Fruit fly (Drosophila melanogaster) whole organism, embryonic: ENCODE results near the gene Desat2.
A peak's percentile ranks its signal among the peaks of the same experiment; 100 is the strongest.

ENCODE experiments used
- Abd-B ChIP-seq: fragments of 200-800 bp; sonication (Bioruptor generic); optimal IDR thresholded peaks from 2 replicates; lab custom pipeline; 2018; ENCODE audit warnings: missing biosample characterization, mild to moderate bottlenecking, missing genetic modification characterization, moderate library complexity
- Adf1 ChIP-seq: fragments of 200-800 bp; sonication (Bioruptor generic); IDR thresholded peaks from 2 replicates; pipeline ENCODE4 v1.3.6; 2022; ENCODE audit warnings: missing biosample characterization, missing genetic modification characterization
- Bgb ChIP-seq: fragments of 200-800 bp; sonication (Bioruptor generic); IDR thresholded peaks from 2 replicates; pipeline ENCODE4 v1.3.6; 2022; ENCODE audit warnings: missing biosample characterization, missing genetic modification characterization; ENCODE audit not compliant: partially characterized antibody
- CG10147 ChIP-seq: fragments of 200-800 bp; sonication (Bioruptor generic); optimal IDR thresholded peaks from 2 replicates; lab custom pipeline; 2019; ENCODE audit warnings: missing biosample characterization, mild to moderate bottlenecking, missing genetic modification characterization, moderate library complexity
- CG12299 ChIP-seq: fragments of 200-800 bp; sonication (Bioruptor generic); optimal IDR thresholded peaks from 2 replicates; lab custom pipeline; 2018; ENCODE audit warnings: missing biosample characterization, mild to moderate bottlenecking, missing genetic modification characterization
- CG13287 ChIP-seq: fragments of 200-800 bp; sonication (Bioruptor generic); IDR thresholded peaks from 2 replicates; pipeline ENCODE4 v1.3.6; 2022; ENCODE audit warnings: missing biosample characterization, missing genetic modification characterization; ENCODE audit not compliant: partially characterized antibody
- CG16813 ChIP-seq: fragments of 200-800 bp; sonication (Bioruptor generic); IDR thresholded peaks from 3 replicates; pipeline ENCODE4 v1.3.6; 2022; ENCODE audit warnings: missing biosample characterization, missing genetic modification characterization; ENCODE audit not compliant: partially characterized antibody
- CG16815 ChIP-seq: fragments of 200-800 bp; sonication (Bioruptor generic); optimal IDR thresholded peaks from 3 replicates; lab custom pipeline; 2017; ENCODE audit warnings: missing biosample characterization, mild to moderate bottlenecking, missing genetic modification characterization
- CG2712 ChIP-seq: fragments of 200-800 bp; optimal IDR thresholded peaks from 3 replicates; lab custom pipeline; 2019; ENCODE audit warnings: missing biosample characterization, mild to moderate bottlenecking, missing genetic modification characterization, moderate library complexity
- CG3065 ChIP-seq: fragments of 200-800 bp; sonication (Bioruptor generic); optimal IDR thresholded peaks from 2 replicates; lab custom pipeline; 2016; ENCODE audit warnings: missing biosample characterization, missing genetic modification characterization
- CG34422 ChIP-seq: fragments of 200-800 bp; sonication (Bioruptor generic); IDR thresholded peaks from 3 replicates; pipeline ENCODE4 v1.3.6; 2022; ENCODE audit warnings: missing biosample characterization, missing genetic modification characterization
- CG4820 ChIP-seq: fragments of 200-800 bp; sonication (Bioruptor generic); optimal IDR thresholded peaks from 3 replicates; lab custom pipeline; 2016; ENCODE audit warnings: missing biosample characterization, missing genetic modification characterization
- CG6175 ChIP-seq: fragments of 200-800 bp; sonication (Bioruptor generic); IDR thresholded peaks from 3 replicates; pipeline ENCODE4 v1.3.6; 2022; ENCODE audit warnings: missing biosample characterization, missing genetic modification characterization
- CG9797 ChIP-seq: fragments of 200-800 bp; sonication (Bioruptor generic); optimal IDR thresholded peaks from 3 replicates; lab custom pipeline; 2018; ENCODE audit warnings: missing biosample characterization, mild to moderate bottlenecking, missing genetic modification characterization
- D19A ChIP-seq: fragments of 200-800 bp; optimal IDR thresholded peaks from 3 replicates; lab custom pipeline; 2019; ENCODE audit warnings: missing biosample characterization, mild to moderate bottlenecking, missing genetic modification characterization, moderate library complexity
- Dek ChIP-seq: fragments of 200-800 bp; sonication (Bioruptor generic); optimal IDR thresholded peaks from 3 replicates; lab custom pipeline; 2019; ENCODE audit warnings: missing biosample characterization, mild to moderate bottlenecking, missing genetic modification characterization, moderate library complexity
- Fer3 ChIP-seq: fragments of 200-800 bp; sonication (Bioruptor generic); optimal IDR thresholded peaks from 2 replicates; lab custom pipeline; 2018; ENCODE audit warnings: missing biosample characterization, mild to moderate bottlenecking, missing genetic modification characterization, moderate library complexity
- Hr3 ChIP-seq: fragments of 200-800 bp; sonication (Bioruptor generic); optimal IDR thresholded peaks from 3 replicates; lab custom pipeline; 2016; ENCODE audit warnings: missing biosample characterization, missing genetic modification characterization
- MBD-R2 ChIP-seq: fragments of 200-800 bp; sonication (Bioruptor generic); IDR thresholded peaks from 2 replicates; pipeline ENCODE4 v1.3.6; 2022; ENCODE audit warnings: missing biosample characterization, missing genetic modification characterization
- Max ChIP-seq: fragments of 200-800 bp; sonication (Bioruptor generic); optimal IDR thresholded peaks from 2 replicates; lab custom pipeline; 2016; ENCODE audit warnings: missing biosample characterization, mild to moderate bottlenecking, missing genetic modification characterization
- Med ChIP-seq: fragments of 200-800 bp; sonication (Bioruptor generic); peaks from one replicate; lab custom pipeline; 2016; ENCODE audit warnings: missing biosample characterization, missing genetic modification characterization, mild to moderate bottlenecking, inconsistent platforms, moderate library complexity
- NK7.1 ChIP-seq: fragments of 200-800 bp; sonication (Bioruptor generic); optimal IDR thresholded peaks from 3 replicates; lab custom pipeline; 2016; ENCODE audit warnings: missing biosample characterization, missing genetic modification characterization
- Nf-YC ChIP-seq: fragments of 200-800 bp; optimal IDR thresholded peaks from 3 replicates; lab custom pipeline; 2019; ENCODE audit warnings: missing biosample characterization, mild to moderate bottlenecking, missing genetic modification characterization, moderate library complexity
- NfI ChIP-seq: fragments of 200-800 bp; sonication (Bioruptor generic); optimal IDR thresholded peaks from 3 replicates; lab custom pipeline; 2018; ENCODE audit warnings: missing biosample characterization, mild to moderate bottlenecking, missing genetic modification characterization, moderate library complexity
- Oli ChIP-seq: fragments of 200-800 bp; sonication (Bioruptor generic); optimal IDR thresholded peaks from 2 replicates; lab custom pipeline; 2018; ENCODE audit warnings: missing biosample characterization, mild to moderate bottlenecking, missing genetic modification characterization, moderate library complexity
- Optix ChIP-seq: fragments of 200-800 bp; sonication (Bioruptor generic); IDR thresholded peaks from 3 replicates; pipeline ENCODE4 v1.3.6; 2022; ENCODE audit warnings: missing biosample characterization, missing genetic modification characterization
- Rfx ChIP-seq: fragments of 200-800 bp; sonication (Bioruptor generic); IDR thresholded peaks from 2 replicates; pipeline ENCODE4 v1.3.6; 2022; ENCODE audit warnings: missing biosample characterization, missing genetic modification characterization
- Sry-δ ChIP-seq: fragments of 200-800 bp; sonication (Bioruptor generic); optimal IDR thresholded peaks from 2 replicates; lab custom pipeline; 2016; ENCODE audit warnings: missing biosample characterization, missing genetic modification characterization
- Stat92E ChIP-seq, 3 experiments: fragments of >200 bp in 2 of 3; fragments of 200-800 bp in 1 of 3; sonication (Bioruptor generic) in 1 of 3; optimal IDR thresholded peaks; 2 replicates each; lab custom pipeline; 2017 to 2019; ENCODE audit warnings: missing biosample characterization in 3 of 3, missing genetic modification characterization in 3 of 3, mild to moderate bottlenecking in 1 of 3, moderate library complexity in 1 of 3
- TFAM ChIP-seq: fragments of 200-800 bp; sonication (Bioruptor generic); optimal IDR thresholded peaks from 2 replicates; lab custom pipeline; 2017; ENCODE audit warnings: missing biosample characterization, missing genetic modification characterization, inconsistent platforms
- Vsx1 ChIP-seq: fragments of 200-800 bp; sonication (Bioruptor generic); optimal IDR thresholded peaks from 2 replicates; lab custom pipeline; 2017; ENCODE audit warnings: missing biosample characterization, mild to moderate bottlenecking, missing genetic modification characterization, missing genetic modification reagents
- ab ChIP-seq: fragments of 200-800 bp; sonication (Bioruptor generic); optimal IDR thresholded peaks from 2 replicates; lab custom pipeline; 2016; ENCODE audit warnings: missing biosample characterization, missing genetic modification characterization
- aop ChIP-seq: fragments of 200-800 bp; sonication (Bioruptor generic); IDR thresholded peaks from 2 replicates; pipeline ENCODE4 v1.3.6; 2022; ENCODE audit warnings: missing biosample characterization, missing genetic modification characterization
- bowl ChIP-seq: fragments of 200-800 bp; sonication (Bioruptor generic); IDR thresholded peaks from 2 replicates; pipeline ENCODE4 v1.3.6; 2022; ENCODE audit warnings: missing biosample characterization, missing genetic modification characterization
- dm ChIP-seq: fragments of 200-800 bp; sonication (Bioruptor generic); optimal IDR thresholded peaks from 3 replicates; lab custom pipeline; 2016; ENCODE audit warnings: missing biosample characterization, missing genetic modification characterization
- gfzf ChIP-seq: fragments of 200-800 bp; sonication (Bioruptor generic); optimal IDR thresholded peaks from 2 replicates; lab custom pipeline; 2016; ENCODE audit warnings: missing biosample characterization, mild to moderate bottlenecking, missing genetic modification characterization, moderate library complexity
- kay ChIP-seq: fragments of 200-800 bp; sonication (Bioruptor generic); optimal IDR thresholded peaks from 2 replicates; lab custom pipeline; 2016; ENCODE audit warnings: missing biosample characterization, missing genetic modification characterization
- kni ChIP-seq: fragments of 200-800 bp; sonication (Bioruptor generic); optimal IDR thresholded peaks from 3 replicates; lab custom pipeline; 2017; ENCODE audit warnings: mild to moderate bottlenecking, missing biosample characterization, missing genetic modification reagents, missing genetic modification characterization
- lbe ChIP-seq: fragments of 200-800 bp; sonication (Bioruptor generic); optimal IDR thresholded peaks from 2 replicates; lab custom pipeline; 2016; ENCODE audit warnings: missing biosample characterization, mild to moderate bottlenecking, missing genetic modification characterization
- lilli ChIP-seq: fragments of 200-800 bp; sonication (Bioruptor generic); optimal IDR thresholded peaks from 3 replicates; lab custom pipeline; 2016; ENCODE audit warnings: missing biosample characterization, missing genetic modification characterization
- lov ChIP-seq, 2 experiments: fragments of 200-800 bp in 1 of 2; fragments of >200 bp in 1 of 2; sonication (Bioruptor generic) in 1 of 2; IDR thresholded peaks in 1 of 2; optimal IDR thresholded peaks in 1 of 2; 2 replicates in 1 of 2; 3 replicates in 1 of 2; pipeline versions ENCODE4 v1.3.6 to Lab custom; 2017 to 2022; ENCODE audit warnings: missing biosample characterization in 1 of 2, missing genetic modification characterization in 1 of 2
- nom ChIP-seq: fragments of 200-800 bp; sonication (Bioruptor generic); optimal IDR thresholded peaks from 2 replicates; lab custom pipeline; 2017; ENCODE audit warnings: missing biosample characterization, missing genetic modification characterization, mild to moderate bottlenecking, moderate library complexity, missing genetic modification reagents
- pum ChIP-seq: fragments of 200-800 bp; sonication (Bioruptor generic); optimal IDR thresholded peaks from 2 replicates; lab custom pipeline; 2016; ENCODE audit warnings: missing biosample characterization, missing genetic modification characterization
- pzg ChIP-seq: fragments of 200-800 bp; sonication (Bioruptor generic); optimal IDR thresholded peaks from 3 replicates; lab custom pipeline; 2018; ENCODE audit warnings: missing biosample characterization, mild to moderate bottlenecking, missing genetic modification characterization, moderate library complexity
- row ChIP-seq: fragments of 200-800 bp; sonication (Bioruptor generic); IDR thresholded peaks from 3 replicates; pipeline ENCODE4 v1.3.6; 2022; ENCODE audit warnings: missing biosample characterization, missing genetic modification characterization
- sc ChIP-seq, 3 experiments: fragments of >200 bp in 2 of 3; fragments of 200-800 bp in 1 of 3; sonication (Bioruptor generic) in 1 of 3; optimal IDR thresholded peaks; 2 replicates in 2 of 3; 3 replicates in 1 of 3; lab custom pipeline; 2017; ENCODE audit warnings: mild to moderate bottlenecking in 1 of 3, missing biosample characterization in 1 of 3, missing genetic modification characterization in 1 of 3, missing genetic modification reagents in 1 of 3
- sd ChIP-seq: fragments of 200-800 bp; sonication (Bioruptor generic); optimal IDR thresholded peaks from 3 replicates; lab custom pipeline; 2018; ENCODE audit warnings: missing biosample characterization, mild to moderate bottlenecking, missing genetic modification characterization, moderate library complexity
- sna ChIP-seq: fragments of 200-800 bp; sonication (Bioruptor generic); IDR thresholded peaks from 2 replicates; pipeline ENCODE4 v1.3.6; 2022; ENCODE audit warnings: missing biosample characterization, missing genetic modification characterization; ENCODE audit not compliant: partially characterized antibody
- zen ChIP-seq: fragments of 200-800 bp; sonication (Bioruptor generic); optimal IDR thresholded peaks from 3 replicates; lab custom pipeline; 2018; ENCODE audit warnings: missing biosample characterization, mild to moderate bottlenecking, missing genetic modification characterization, moderate library complexity

The Desat2 gene

dm6 chr3R:12408160-12408559 lies 27.9 kb upstream of the Desat2 start, which contains the start of gene CG5196 (continued):
- peak; percentile 45 for TF ChIP-seq nom
- TF ChIP-seq CG10147 (GFP tag; lab: Kevin White, UChicago), result peak; percentile 13
- TF ChIP-seq TFAM, result no peak
- TF ChIP-seq row (GFP tag; lab: Robert Waterston, UW), result peak; percentile 74
- TF ChIP-seq CG6175 (GFP tag; lab: Robert Waterston, UW), result no peak
- no peak for TF ChIP-seq ab (GFP tag; lab: Kevin White, UChicago)
- TF ChIP-seq sd (tag; lab: Kevin White, UChicago), result peak; percentile 30
- TF ChIP-seq CG3065, result no peak
- TF ChIP-seq Vsx1 (GFP tag; lab: Kevin White, UChicago), result peak; percentile 31
- TF ChIP-seq CG12299 (tag; lab: Kevin White, UChicago), result peak; percentile 24
- TF ChIP-seq Stat92E (GFP tag; optimal IDR thresholded peaks at IDR 0.05; lab: Kevin White, UChicago), result peak in 1 of 3 experiments; percentile 44
- no peak for TF ChIP-seq pum (GFP tag; lab: Kevin White, UChicago)
- TF ChIP-seq NfI (GFP tag; lab: Kevin White, UChicago), result peak; percentile 30
- no peak for TF ChIP-seq Oli (tag; lab: Kevin White, UChicago)
- TF ChIP-seq CG13287, result peak; percentile 84
- TF ChIP-seq lov (optimal IDR thresholded peaks at IDR 0.05; lab: Kevin White, UChicago), result no peak
- TF ChIP-seq lov (GFP tag; IDR thresholded peaks at IDR 0.05; lab: Robert Waterston, UW), result 0 out of 3 replicates have a peak, but pooled peaks have one; percentile 16
- TF ChIP-seq CG4820 (GFP tag; lab: Kevin White, UChicago), result peak; percentile 17
- peak; percentile 56 for TF ChIP-seq Sry-δ (GFP tag; lab: Kevin White, UChicago)
- peak; percentile 49 for TF ChIP-seq Med (GFP tag; lab: Kevin White, UChicago)
- no peak for TF ChIP-seq bowl (GFP tag; lab: Robert Waterston, UW)
- no peak for TF ChIP-seq sc (optimal IDR thresholded peaks at IDR 0.05; lab: Kevin White, UChicago)
- TF ChIP-seq sc (GFP tag; optimal IDR thresholded peaks at IDR 0.05; lab: Kevin White, UChicago), result no peak
- peak; percentile 36; the same call in 1 of the 2 replicates for TF ChIP-seq Adf1 (GFP tag; lab: Robert Waterston, UW)
- TF ChIP-seq aop (GFP tag; lab: Robert Waterston, UW), result no peak
- no peak for TF ChIP-seq kay
- TF ChIP-seq Optix (GFP tag; lab: Robert Waterston, UW), result no peak
- TF ChIP-seq MBD-R2 (GFP tag; lab: Robert Waterston, UW), result peak; percentile 95
- no peak for TF ChIP-seq CG16815
- peak; percentile 75 for TF ChIP-seq gfzf (GFP tag; lab: Kevin White, UChicago)
- TF ChIP-seq Fer3 (tag; lab: Kevin White, UChicago), result peak; percentile 13
- TF ChIP-seq CG34422 (GFP tag; lab: Robert Waterston, UW), result peak; percentile 84; the same call in 2 of the 3 replicates
- TF ChIP-seq D19A (tag; lab: Kevin White, UChicago), result peak; percentile 1
- peak; percentile 48 for TF ChIP-seq CG2712 (tag; lab: Kevin White, UChicago)
- peak; percentile 26; the same call in 1 of the 2 replicates for TF ChIP-seq Rfx (GFP tag; lab: Robert Waterston, UW)
- no peak for TF ChIP-seq Hr3 (GFP tag; lab: Kevin White, UChicago)
- TF ChIP-seq pzg (GFP tag; lab: Kevin White, UChicago), result peak; percentile 86
- TF ChIP-seq CG9797, result peak; percentile 88
- peak; percentile 66 for TF ChIP-seq lbe
- TF ChIP-seq Nf-YC (tag; lab: Kevin White, UChicago), result peak; percentile 31
- no peak for TF ChIP-seq dm (GFP tag; lab: Kevin White, UChicago)
- TF ChIP-seq CG16813 (GFP tag; lab: Robert Waterston, UW), result peak; percentile 52; the same call in 2 of the 3 replicates
- TF ChIP-seq Max (GFP tag; lab: Kevin White, UChicago), result peak; percentile 4
- TF ChIP-seq NK7.1 (GFP tag; lab: Kevin White, UChicago), result no peak
- peak; percentile 43 for TF ChIP-seq Abd-B (GFP tag; lab: Kevin White, UChicago)
- TF ChIP-seq lilli, result peak; percentile 11
- peak; percentile 60 for TF ChIP-seq sna (GFP tag; lab: Robert Waterston, UW)
- TF ChIP-seq Bgb (GFP tag; lab: Robert Waterston, UW), result peak; percentile 84
- TF ChIP-seq Dek (tag; lab: Kevin White, UChicago), result peak; percentile 43
- peak; percentile 34 for TF ChIP-seq kni (GFP tag; lab: Kevin White, UChicago)
- TF ChIP-seq zen (tag; lab: Kevin White, UChicago), result peak; percentile 89
